Worm (Caenorhabditis elegans) whole organism, L2 larva: ENCODE measurements around the gene lgc-34.
"Not testable (repeated sequence)": the region's sequence is repeated elsewhere in the genome, so short reads cannot be mapped to it uniquely, and the experiment has no call there.

Experiments
- R02D3.7 ChIP-seq: fragments of 150-350 bp; optimal IDR thresholded peaks from 2 replicates; lab custom pipeline; 2014; ENCODE audit warnings: missing biosample characterization, missing genetic modification characterization
- ZK546.5 ChIP-seq: sonication (generic microtip); optimal IDR thresholded peaks from 2 replicates; lab custom pipeline; 2017; ENCODE audit warnings: missing biosample characterization, missing genetic modification characterization
- alr-1 ChIP-seq: fragments of 150-350 bp; optimal IDR thresholded peaks from 2 replicates; lab custom pipeline; 2014; ENCODE audit warnings: missing biosample characterization, missing genetic modification characterization
- aly-2 ChIP-seq: fragments of 150-350 bp; optimal IDR thresholded peaks from 2 replicates; lab custom pipeline; 2014; ENCODE audit warnings: missing biosample characterization, missing genetic modification characterization
- ama-1 ChIP-seq: fragments of 150-350 bp; optimal IDR thresholded peaks from 2 replicates; lab custom pipeline; 2018; ENCODE audit warnings: inconsistent platforms
- ceh-16 ChIP-seq: fragments of 150-350 bp; optimal IDR thresholded peaks from 2 replicates; lab custom pipeline; 2014; ENCODE audit warnings: missing biosample characterization, missing genetic modification characterization
- ceh-82 ChIP-seq: fragments of 150-350 bp; optimal IDR thresholded peaks from 2 replicates; lab custom pipeline; 2014; ENCODE audit warnings: missing biosample characterization, missing genetic modification characterization
- dmd-4 ChIP-seq: sonication (generic microtip); optimal IDR thresholded peaks from 2 replicates; lab custom pipeline; 2017; ENCODE audit warnings: missing biosample characterization, missing genetic modification characterization
- egl-27 ChIP-seq: sonication (generic microtip); optimal IDR thresholded peaks from 3 replicates; lab custom pipeline; 2017; ENCODE audit warnings: missing biosample characterization, missing genetic modification reagents, missing genetic modification characterization
- fos-1 ChIP-seq: fragments of 150-350 bp; optimal IDR thresholded peaks from 2 replicates; lab custom pipeline; 2014; ENCODE audit warnings: missing biosample characterization, missing genetic modification characterization
- lin-11 ChIP-seq: fragments of 150-350 bp; sonication (generic microtip); optimal IDR thresholded peaks from 2 replicates; lab custom pipeline; 2014; ENCODE audit warnings: missing biosample characterization, missing genetic modification characterization, inconsistent platforms, mixed read lengths
- lin-13 ChIP-seq: fragments of 150-350 bp; optimal IDR thresholded peaks from 2 replicates; lab custom pipeline; 2014; ENCODE audit warnings: missing biosample characterization, missing genetic modification reagents, missing genetic modification characterization
- mab-5 ChIP-seq: fragments of 150-350 bp; optimal IDR thresholded peaks from 2 replicates; lab custom pipeline; 2014; ENCODE audit warnings: missing biosample characterization, missing genetic modification characterization
- mdl-1 ChIP-seq, 2 experiments: fragments of 150-350 bp in 1 of 2; sonication (generic microtip) in 1 of 2; optimal IDR thresholded peaks; 2 replicates each; lab custom pipeline; 2017; ENCODE audit warnings: missing biosample characterization in 2 of 2, missing genetic modification characterization in 2 of 2
- nhr-10 ChIP-seq: sonication (generic microtip); optimal IDR thresholded peaks from 2 replicates; lab custom pipeline; 2017; ENCODE audit warnings: missing biosample characterization, missing genetic modification characterization
- nhr-11 ChIP-seq: fragments of 150-350 bp; optimal IDR thresholded peaks from 2 replicates; lab custom pipeline; 2014; ENCODE audit warnings: missing biosample characterization, missing genetic modification characterization
- nhr-129 ChIP-seq: fragments of 150-350 bp; optimal IDR thresholded peaks from 2 replicates; lab custom pipeline; 2014; ENCODE audit warnings: missing biosample characterization, missing genetic modification characterization
- nhr-21 ChIP-seq: fragments of 150-350 bp; optimal IDR thresholded peaks from 2 replicates; lab custom pipeline; 2014; ENCODE audit warnings: missing biosample characterization, missing genetic modification characterization
- nhr-23 ChIP-seq: fragments of 150-350 bp; optimal IDR thresholded peaks from 2 replicates; lab custom pipeline; 2014; ENCODE audit warnings: missing biosample characterization, missing genetic modification reagents, missing genetic modification characterization
- nhr-237 ChIP-seq: fragments of 150-350 bp; optimal IDR thresholded peaks from 2 replicates; lab custom pipeline; 2014; ENCODE audit warnings: missing biosample characterization, missing genetic modification characterization
- nhr-25 ChIP-seq: fragments of 150-350 bp; sonication (generic microtip); optimal IDR thresholded peaks from 3 replicates; lab custom pipeline; 2014; ENCODE audit warnings: missing biosample characterization, missing genetic modification characterization
- nhr-77 ChIP-seq: fragments of 150-350 bp; optimal IDR thresholded peaks from 2 replicates; lab custom pipeline; 2014; ENCODE audit warnings: missing biosample characterization, missing genetic modification characterization
- peb-1 ChIP-seq: fragments of 150-350 bp; optimal IDR thresholded peaks from 2 replicates; lab custom pipeline; 2014; ENCODE audit warnings: missing biosample characterization, missing genetic modification characterization
- sem-4 ChIP-seq: fragments of 150-350 bp; optimal IDR thresholded peaks from 2 replicates; lab custom pipeline; 2014; ENCODE audit warnings: missing biosample characterization, missing genetic modification reagents, missing genetic modification characterization
- skn-1 ChIP-seq: sonication (generic microtip); optimal IDR thresholded peaks from 2 replicates; lab custom pipeline; 2017; ENCODE audit warnings: missing biosample characterization, missing genetic modification characterization
- sma-3 ChIP-seq: sonication (generic microtip); optimal IDR thresholded peaks from 2 replicates; lab custom pipeline; 2016; ENCODE audit warnings: missing genetic modification reagents, missing genetic modification characterization, missing compliant biosample characterization
- sma-9 ChIP-seq, 2 experiments: fragments of 150-350 bp in 1 of 2; sonication (generic microtip) in 1 of 2; optimal IDR thresholded peaks; 2 replicates each; lab custom pipeline; 2014 to 2016; ENCODE audit warnings: missing genetic modification characterization in 2 of 2, mild to moderate bottlenecking in 1 of 2, missing biosample characterization in 1 of 2, missing compliant biosample characterization in 1 of 2, missing genetic modification reagents in 1 of 2, moderate library complexity in 1 of 2
- snpc-4 ChIP-seq: fragments of 150-350 bp; optimal IDR thresholded peaks from 2 replicates; lab custom pipeline; 2014; ENCODE audit warnings: missing biosample characterization, missing genetic modification characterization
- unc-39 ChIP-seq: fragments of 150-350 bp; optimal IDR thresholded peaks from 2 replicates; lab custom pipeline; 2014; ENCODE audit warnings: missing biosample characterization, missing genetic modification characterization
- unc-55 ChIP-seq: fragments of 150-350 bp; sonication (generic microtip); optimal IDR thresholded peaks from 3 replicates; lab custom pipeline; 2014; ENCODE audit warnings: missing biosample characterization, missing genetic modification reagents, missing genetic modification characterization
- unc-62 ChIP-seq: fragments of 150-350 bp; optimal IDR thresholded peaks from 2 replicates; lab custom pipeline; 2014; ENCODE audit warnings: missing biosample characterization, missing genetic modification reagents, missing genetic modification characterization
- zag-1 ChIP-seq: fragments of 150-350 bp; optimal IDR thresholded peaks from 2 replicates; lab custom pipeline; 2014; ENCODE audit warnings: missing biosample characterization, missing genetic modification characterization
- ztf-1 ChIP-seq: fragments of 200-800 bp; sonication (Bioruptor generic); conservative IDR thresholded peaks from 2 replicates; pipeline ENCODE4 v1.3.6; 2022; ENCODE audit warnings: missing genetic modification characterization, missing compliant biosample characterization
- ztf-4 ChIP-seq: fragments of 150-350 bp; optimal IDR thresholded peaks from 2 replicates; lab custom pipeline; 2014; ENCODE audit warnings: missing biosample characterization, missing genetic modification characterization

lgc-34 gene

DNA sequence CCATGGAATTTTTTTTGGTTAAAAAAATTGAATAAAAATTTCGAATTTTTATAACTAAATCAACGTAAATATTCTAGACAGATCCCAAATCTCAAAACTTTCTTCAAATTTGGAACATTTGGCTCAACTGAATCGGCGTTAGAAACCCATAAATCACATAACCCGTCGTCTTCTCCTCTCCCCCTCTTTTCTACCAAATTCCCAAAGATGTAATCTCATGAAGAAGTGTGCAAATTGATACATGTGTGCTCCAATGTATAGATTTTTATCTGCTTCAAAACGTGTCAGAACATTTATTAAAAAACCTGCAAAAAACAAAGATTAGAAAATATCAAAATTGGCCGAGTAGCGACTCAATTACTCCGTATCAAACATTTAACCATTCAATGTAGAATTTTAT lies 13.7 kb upstream of the lgc-34 start:
- TF ChIP-seq nhr-11, result no peak
- TF ChIP-seq unc-55, result peak; percentile 54
- TF ChIP-seq mab-5 (tag; lab: Kevin White, UChicago), result peak; percentile 80

DNA sequence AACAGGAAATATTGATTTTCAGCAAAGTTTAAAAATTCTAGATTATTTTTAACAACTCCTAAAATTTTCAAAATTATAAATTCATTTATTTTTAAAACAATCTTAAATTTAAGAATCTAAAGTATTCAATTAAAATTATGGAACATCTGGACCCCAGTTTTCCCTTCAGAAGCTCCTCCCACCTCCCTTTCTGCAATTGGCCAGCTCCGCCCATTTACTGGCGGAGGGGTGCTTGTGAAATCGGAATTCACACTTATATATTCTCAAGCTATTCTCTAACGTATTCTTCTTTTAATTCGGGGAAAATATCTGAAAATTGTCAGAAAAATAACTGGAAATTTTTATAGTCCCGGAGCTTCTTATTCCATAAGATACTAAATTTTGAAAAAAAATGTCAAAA lies 10.6 kb upstream of the lgc-34 start, which contains the start of gene mab-9:
mab-9 (plus strand) TSS at position 260 of the 400 bp plus-strand sequence.
- TF ChIP-seq nhr-23 (tag; lab: Kevin White, UChicago) (no peak), lin-13 (no peak), skn-1 (no peak), unc-55 (peak; percentile 25), ZK546.5 (tag; lab: Kevin White, UChicago) (no peak), nhr-10 (tag; lab: Kevin White, UChicago) (no peak), snpc-4 (tag; lab: Kevin White, UChicago) (no peak)
- TF ChIP-seq, all 48 proteins: peak for 1

DNA sequence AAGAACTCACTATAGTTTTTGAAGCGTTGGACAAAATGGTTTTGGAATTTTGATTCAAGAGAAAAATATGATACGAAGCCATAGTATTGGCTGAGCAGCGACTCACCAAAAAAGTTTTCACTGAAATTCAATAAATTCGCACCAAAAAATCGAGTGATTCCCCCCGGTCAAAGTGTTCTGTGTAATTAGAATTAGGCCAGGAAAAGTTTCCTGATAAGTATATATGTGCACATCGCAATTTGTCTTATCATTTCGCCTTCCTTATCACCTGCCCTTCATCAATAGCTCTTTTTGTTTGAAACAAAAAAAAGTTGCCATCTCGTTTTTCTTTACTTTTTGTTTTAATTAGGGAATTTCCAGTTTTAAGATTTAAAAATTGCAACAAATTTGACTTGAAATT lies 4.7 kb upstream of the lgc-34 start:
- TF ChIP-seq egl-27 (no peak), fos-1 (tag; lab: Kevin White, UChicago) (peak; percentile 66), ztf-4 (tag; lab: Kevin White, UChicago) (no peak)

DNA sequence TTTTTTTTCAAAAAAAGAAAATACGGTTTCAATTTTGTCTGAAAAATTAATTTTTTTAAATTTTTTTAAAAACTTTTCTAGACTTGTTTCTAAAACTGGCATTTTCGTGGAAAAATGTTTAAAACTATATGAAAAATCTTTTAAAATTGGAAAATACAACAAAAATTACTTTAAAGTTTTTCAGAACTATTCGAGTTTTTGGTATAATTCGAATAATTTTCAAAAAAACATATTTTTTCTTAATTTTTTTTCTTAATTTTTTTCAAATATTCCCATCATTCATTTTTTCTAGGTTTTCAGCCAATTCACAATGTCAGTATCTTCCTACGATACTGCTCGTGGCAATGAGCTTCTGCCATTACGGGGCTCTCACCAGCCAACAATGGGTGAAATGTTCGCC lies 4.1 kb upstream of the lgc-34 start, which contains the start of gene slc-36.2:
slc-36.2 (plus strand) TSS at position 301 of the 400 bp plus-strand sequence.
- TF ChIP-seq aly-2 (tag; lab: Kevin White, UChicago) (no peak), lin-13 (no peak), zag-1 (no peak), ZK546.5 (tag; lab: Kevin White, UChicago) (no peak), nhr-11 (no peak), nhr-77 (tag; lab: Kevin White, UChicago) (no peak), dmd-4 (tag; lab: Kevin White, UChicago) (no peak), unc-62 (GFP tag; lab: Kevin White, UChicago) (no peak), ceh-16 (no peak), unc-39 (no peak), nhr-237 (no peak), sem-4 (tag; lab: Kevin White, UChicago) (no peak), mdl-1 (tag; optimal IDR thresholded peaks at IDR 0.05; lab: Kevin White, UChicago) (no peak), unc-55 (no peak), peb-1 (no peak), sma-3 (no peak)

DNA sequence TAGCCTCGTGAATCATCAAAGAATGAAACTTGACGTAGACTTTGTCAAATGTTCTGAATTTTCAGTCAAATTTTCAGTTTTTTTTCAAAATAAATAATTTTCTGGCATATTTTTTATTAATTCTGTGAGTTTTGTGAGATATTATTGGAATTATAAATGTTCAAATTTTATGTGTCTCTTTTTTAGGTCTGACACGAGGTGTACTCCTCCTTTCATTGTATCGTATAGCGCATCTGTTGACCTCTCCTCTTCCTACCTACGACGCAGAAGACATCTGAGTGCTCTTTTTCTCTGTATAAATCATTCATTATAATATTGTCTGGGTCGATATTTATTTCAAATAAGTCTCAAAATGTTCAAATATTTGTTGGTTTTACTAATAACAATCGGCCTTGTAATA lies 8.9 kb downstream of the lgc-34 start, which contains the start of gene T27A1.3:
T27A1.3 (plus strand) TSS at position 301 of the 400 bp plus-strand sequence.
- TF ChIP-seq mdl-1 (tag; optimal IDR thresholded peaks at IDR 0.05; lab: Kevin White, UChicago); ztf-1 (GFP tag; lab: Robert Waterston, UW); nhr-25: not testable (repeated sequence)

DNA sequence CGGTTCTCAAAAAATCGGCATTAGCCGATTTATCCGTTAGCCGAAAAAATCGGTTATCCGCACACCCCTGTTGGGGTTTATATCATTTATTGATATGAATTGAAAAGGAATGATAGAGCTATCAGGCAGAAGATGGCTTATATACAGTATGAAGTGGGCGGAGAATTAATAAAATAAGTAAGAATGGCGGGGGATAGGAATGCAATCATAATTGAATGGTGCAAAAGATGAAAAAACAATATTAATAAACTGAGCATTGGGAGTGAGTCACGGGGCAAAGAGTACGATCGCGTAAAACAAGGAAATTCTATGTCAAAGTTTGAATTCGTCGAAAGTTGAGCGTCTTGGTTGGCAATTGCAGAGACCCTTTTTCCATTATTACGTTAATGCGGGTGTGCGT lies 10.4 kb downstream of the lgc-34 start, which contains the start of gene T27A1.2:
T27A1.2 (minus strand) TSS at position 101 of the 400 bp plus-strand sequence.
- TF ChIP-seq lin-11 (tag; lab: Kevin White, UChicago) (no peak), sma-9 (GFP tag; optimal IDR thresholded peaks at IDR 0.05; lab: Kevin White, UChicago) (no peak), sma-9 (tag; optimal IDR thresholded peaks at IDR 0.05; lab: Kevin White, UChicago) (no peak), ceh-82 (tag; lab: Kevin White, UChicago) (no peak), aly-2 (tag; lab: Kevin White, UChicago) (no peak), mab-5 (tag; lab: Kevin White, UChicago) (no peak), ZK546.5 (tag; lab: Kevin White, UChicago) (no peak), peb-1 (no peak), alr-1 (no peak), egl-27 (no peak), nhr-21 (tag; lab: Kevin White, UChicago) (no peak), unc-39 (no peak), nhr-237 (no peak), nhr-10 (tag; lab: Kevin White, UChicago) (no peak), nhr-129 (tag; lab: Kevin White, UChicago) (no peak), ama-1 (lab: Kevin White, UChicago) (no peak), ztf-4 (tag; lab: Kevin White, UChicago) (no peak), R02D3.7 (no peak)
